Worm (Caenorhabditis elegans): ENCODE data around the gene eftu-2.

ce11 chrIII:5991142-5991930, 18.0 kb upstream of the eftu-2 start, which contains the start of gene T04C9.2:
- TF ChIP-seq ztf-11 (tag; optimal IDR thresholded peaks at IDR 0.05) (no peak), ZK546.5 (tag; optimal IDR thresholded peaks at IDR 0.05) (no peak), lin-15B (tag; optimal IDR thresholded peaks at IDR 0.05) (no peak), skn-1 (tag; optimal IDR thresholded peaks at IDR 0.05) (no peak), ama-1 (optimal IDR thresholded peaks at IDR 0.05) (no peak)

All from whole organism, L4 larva.